Worm (Caenorhabditis elegans) whole organism, L3 larva: ENCODE results near the gene lips-6.

ENCODE experiments used
- aly-2 ChIP-seq: fragments of 150-350 bp; optimal IDR thresholded peaks from 2 replicates; lab custom pipeline; 2014; ENCODE audit warnings: missing biosample characterization, missing genetic modification characterization
- ama-1 ChIP-seq: fragments of 150-350 bp; optimal IDR thresholded peaks from 2 replicates; lab custom pipeline; 2018
- ceh-16 ChIP-seq: sonication (generic microtip); optimal IDR thresholded peaks from 2 replicates; lab custom pipeline; 2017; ENCODE audit warnings: missing biosample characterization, missing genetic modification characterization
- ceh-28 ChIP-seq: fragments of 150-350 bp; optimal IDR thresholded peaks from 2 replicates; lab custom pipeline; 2014; ENCODE audit warnings: missing biosample characterization, missing genetic modification reagents, missing genetic modification characterization
- ceh-82 ChIP-seq: fragments of 150-350 bp; optimal IDR thresholded peaks from 2 replicates; lab custom pipeline; 2014; ENCODE audit warnings: missing biosample characterization, missing genetic modification characterization
- daf-12 ChIP-seq: fragments of 150-350 bp; optimal IDR thresholded peaks from 2 replicates; lab custom pipeline; 2014; ENCODE audit warnings: missing biosample characterization, missing genetic modification reagents, missing genetic modification characterization
- egl-27 ChIP-seq: sonication (generic microtip); optimal IDR thresholded peaks from 4 replicates; lab custom pipeline; 2017; ENCODE audit warnings: missing biosample characterization, missing genetic modification reagents, missing genetic modification characterization
- egl-5 ChIP-seq: fragments of 150-350 bp; optimal IDR thresholded peaks from 2 replicates; lab custom pipeline; 2017; ENCODE audit warnings: missing biosample characterization, missing genetic modification reagents, missing genetic modification characterization, inconsistent platforms
- elt-1 ChIP-seq: fragments of 150-350 bp; optimal IDR thresholded peaks from 2 replicates; lab custom pipeline; 2014; ENCODE audit warnings: missing biosample characterization, missing genetic modification characterization
- elt-2 ChIP-seq: sonication (generic microtip); optimal IDR thresholded peaks from 2 replicates; lab custom pipeline; 2016; ENCODE audit warnings: missing genetic modification reagents, mild to moderate bottlenecking, missing genetic modification characterization, missing compliant biosample characterization
- elt-3 ChIP-seq, 3 experiments: fragments of 150-350 bp in 1 of 3; sonication (generic microtip) in 2 of 3; optimal IDR thresholded peaks; 2 replicates in 2 of 3; 4 replicates in 1 of 3; lab custom pipeline; 2014 to 2017; ENCODE audit warnings: missing biosample characterization in 3 of 3, missing genetic modification characterization in 3 of 3
- eor-1 ChIP-seq, 2 experiments: fragments of 150-350 bp; optimal IDR thresholded peaks; 2 replicates each; lab custom pipeline; 2014 to 2018; ENCODE audit warnings: missing biosample characterization in 2 of 2, missing genetic modification characterization in 2 of 2
- fkh-10 ChIP-seq: sonication (generic microtip); optimal IDR thresholded peaks from 2 replicates; lab custom pipeline; 2017; ENCODE audit warnings: missing biosample characterization, missing genetic modification reagents, missing genetic modification characterization
- fkh-2 ChIP-seq: fragments of 150-350 bp; optimal IDR thresholded peaks from 2 replicates; lab custom pipeline; 2014; ENCODE audit warnings: missing biosample characterization, missing genetic modification reagents, missing genetic modification characterization
- fos-1 ChIP-seq: fragments of 150-350 bp; optimal IDR thresholded peaks from 2 replicates; lab custom pipeline; 2014; ENCODE audit warnings: missing biosample characterization, missing genetic modification characterization
- hmg-11 ChIP-seq: sonication (generic microtip); optimal IDR thresholded peaks from 2 replicates; lab custom pipeline; 2016; ENCODE audit warnings: missing genetic modification characterization, missing compliant biosample characterization
- jun-1 ChIP-seq: fragments of 150-350 bp; optimal IDR thresholded peaks from 2 replicates; lab custom pipeline; 2014; ENCODE audit warnings: missing biosample characterization, missing genetic modification reagents, missing genetic modification characterization
- lin-15B ChIP-seq: fragments of 150-350 bp; optimal IDR thresholded peaks from 2 replicates; lab custom pipeline; 2014; ENCODE audit warnings: missing biosample characterization, missing genetic modification characterization
- lin-39 ChIP-seq: fragments of 150-350 bp; optimal IDR thresholded peaks from 2 replicates; lab custom pipeline; 2018; ENCODE audit warnings: missing biosample characterization, missing genetic modification reagents, missing genetic modification characterization
- lsy-12 ChIP-seq: sonication (generic microtip); optimal IDR thresholded peaks from 2 replicates; lab custom pipeline; 2016; ENCODE audit warnings: mild to moderate bottlenecking, missing genetic modification characterization, missing compliant biosample characterization
- mdl-1 ChIP-seq: fragments of 150-350 bp; optimal IDR thresholded peaks from 2 replicates; lab custom pipeline; 2014; ENCODE audit warnings: missing biosample characterization, missing genetic modification characterization
- mml-1 ChIP-seq: fragments of 150-350 bp; sonication (generic microtip); optimal IDR thresholded peaks from 3 replicates; lab custom pipeline; 2014; ENCODE audit warnings: missing biosample characterization, missing genetic modification characterization
- nfya-1 ChIP-seq: sonication (generic microtip); optimal IDR thresholded peaks from 2 replicates; lab custom pipeline; 2017; ENCODE audit warnings: missing genetic modification characterization, mild to moderate bottlenecking, missing compliant biosample characterization, antibody characterized with exemption, moderate library complexity; ENCODE audit not compliant: insufficient read depth
- nhr-11 ChIP-seq: fragments of 150-350 bp; optimal IDR thresholded peaks from 2 replicates; lab custom pipeline; 2014; ENCODE audit warnings: missing biosample characterization, missing genetic modification characterization
- nhr-23 ChIP-seq: fragments of 150-350 bp; optimal IDR thresholded peaks from 2 replicates; lab custom pipeline; 2014; ENCODE audit warnings: missing biosample characterization, missing genetic modification reagents, missing genetic modification characterization
- nhr-237 ChIP-seq: fragments of 150-350 bp; optimal IDR thresholded peaks from 2 replicates; lab custom pipeline; 2014; ENCODE audit warnings: missing biosample characterization, missing genetic modification characterization
- nhr-25 ChIP-seq: sonication (generic microtip); optimal IDR thresholded peaks from 2 replicates; lab custom pipeline; 2017; ENCODE audit warnings: missing biosample characterization, missing genetic modification characterization
- nhr-43 ChIP-seq: sonication (generic microtip); optimal IDR thresholded peaks from 2 replicates; lab custom pipeline; 2016; ENCODE audit warnings: mild to moderate bottlenecking, missing genetic modification characterization, missing compliant biosample characterization; ENCODE audit not compliant: poor library complexity, severe bottlenecking
- nhr-67 ChIP-seq: fragments of 150-350 bp; optimal IDR thresholded peaks from 2 replicates; lab custom pipeline; 2014; ENCODE audit warnings: missing biosample characterization, missing genetic modification characterization
- nhr-77 ChIP-seq: fragments of 150-350 bp; optimal IDR thresholded peaks from 2 replicates; lab custom pipeline; 2014; ENCODE audit warnings: missing biosample characterization, missing genetic modification characterization
- pha-4 ChIP-seq: fragments of 150-350 bp; optimal IDR thresholded peaks from 2 replicates; lab custom pipeline; 2014; ENCODE audit warnings: missing biosample characterization, missing genetic modification reagents, missing genetic modification characterization
- pqm-1 ChIP-seq: fragments of 150-350 bp; optimal IDR thresholded peaks from 2 replicates; lab custom pipeline; 2017; ENCODE audit warnings: missing biosample characterization, missing genetic modification characterization, inconsistent platforms
- sea-2 ChIP-seq: fragments of 150-350 bp; sonication (generic microtip); optimal IDR thresholded peaks from 4 replicates; lab custom pipeline; 2014; ENCODE audit warnings: missing biosample characterization, missing genetic modification reagents, missing genetic modification characterization
- skn-1 ChIP-seq: fragments of 150-350 bp; optimal IDR thresholded peaks from 2 replicates; lab custom pipeline; 2014; ENCODE audit warnings: missing biosample characterization, missing genetic modification characterization
- snpc-4 ChIP-seq: fragments of 150-350 bp; optimal IDR thresholded peaks from 2 replicates; lab custom pipeline; 2014; ENCODE audit warnings: missing biosample characterization, missing genetic modification characterization
- tbx-2 ChIP-seq: sonication (generic microtip); optimal IDR thresholded peaks from 2 replicates; lab custom pipeline; 2016; ENCODE audit warnings: mild to moderate bottlenecking, missing genetic modification characterization, missing compliant biosample characterization
- unc-39 ChIP-seq: sonication (generic microtip); optimal IDR thresholded peaks from 4 replicates; lab custom pipeline; 2017; ENCODE audit warnings: missing biosample characterization, missing genetic modification characterization
- unc-62 ChIP-seq: fragments of 150-350 bp; sonication (generic microtip); optimal IDR thresholded peaks from 4 replicates; lab custom pipeline; 2014; ENCODE audit warnings: missing biosample characterization, missing genetic modification reagents, missing genetic modification characterization
- ztf-4 ChIP-seq: fragments of 150-350 bp; optimal IDR thresholded peaks from 2 replicates; lab custom pipeline; 2014; ENCODE audit warnings: missing biosample characterization, missing genetic modification characterization

The lips-6 gene

DNA sequence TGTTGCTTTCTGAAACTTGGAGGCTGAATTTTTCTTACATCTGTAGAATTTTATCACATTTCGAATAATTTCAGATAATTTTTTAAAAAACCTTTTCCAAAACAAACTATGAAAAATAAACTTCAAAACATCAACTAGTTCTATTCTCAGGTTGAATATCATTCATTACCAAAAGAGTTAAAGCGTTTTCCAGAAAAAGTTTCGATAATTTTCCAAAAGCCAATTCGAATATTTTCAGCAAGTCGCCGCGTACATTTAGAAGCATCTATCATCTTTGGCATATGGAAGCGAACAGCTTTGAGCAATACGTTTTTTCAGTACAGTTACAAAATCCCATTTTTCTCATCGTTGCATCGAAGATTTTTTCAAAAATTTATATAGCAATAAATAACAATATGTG, 21.4 kb upstream of the lips-6 start (continued):
- TF ChIP-seq fkh-2 (tag; lab: Kevin White, UChicago) (no peak), pha-4 (tag; lab: Kevin White, UChicago) (peak; percentile 49), skn-1 (tag; lab: Kevin White, UChicago) (no peak), hmg-11 (tag; lab: Kevin White, UChicago) (no peak), ztf-4 (tag; lab: Kevin White, UChicago) (peak; percentile 13), aly-2 (tag; lab: Kevin White, UChicago) (no peak), eor-1 (tag; optimal IDR thresholded peaks at IDR 0.05; lab: Kevin White, UChicago) (no peak), mml-1 (tag; lab: Kevin White, UChicago) (no peak)

DNA sequence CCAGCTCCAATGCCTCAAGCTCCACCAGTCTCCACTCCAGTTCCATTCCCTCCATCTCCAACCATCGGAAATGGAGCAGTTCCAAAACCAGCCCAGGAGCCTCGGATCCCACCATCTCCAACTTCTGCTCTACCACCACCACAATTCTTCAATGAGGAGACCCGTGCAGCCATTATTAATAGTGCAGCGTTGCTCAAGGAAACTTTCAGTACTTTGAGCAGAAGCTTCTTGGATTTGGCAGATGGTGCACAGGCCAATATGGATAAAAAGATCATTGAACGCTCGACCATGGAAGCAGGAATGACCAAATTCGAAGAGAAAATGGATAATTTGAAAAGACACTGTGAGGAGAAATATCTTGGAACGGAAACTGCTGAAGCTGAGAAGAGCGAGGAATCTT, 19.9 kb upstream of the lips-6 start:
- TF ChIP-seq nhr-11: no peak
- no peak for TF ChIP-seq lin-15B (tag; lab: Kevin White, UChicago)
- TF ChIP-seq unc-39 (tag; lab: Kevin White, UChicago): no peak
- no peak for TF ChIP-seq nhr-23
- no peak for TF ChIP-seq ceh-16 (tag; lab: Kevin White, UChicago)
- no peak for TF ChIP-seq hmg-11 (tag; lab: Kevin White, UChicago)
- TF ChIP-seq, all 47 proteins: peak for 0

ce11 chrIV:12034776-12035175, 19.3 kb upstream of the lips-6 start:
- TF ChIP-seq daf-12 (tag; lab: Kevin White, UChicago) (no peak), nfya-1 (tag; lab: Kevin White, UChicago) (no peak), aly-2 (tag; lab: Kevin White, UChicago) (no peak), ama-1 (lab: Kevin White, UChicago) (peak; percentile 9), lsy-12 (no peak), ceh-16 (tag; lab: Kevin White, UChicago) (no peak), egl-27 (tag; lab: Kevin White, UChicago) (no peak), nhr-23 (no peak), nhr-25 (tag; lab: Kevin White, UChicago) (peak; percentile 29), sea-2 (GFP tag; lab: Kevin White, UChicago) (no peak)

ce11 chrIV:12033985-12034384, 18.5 kb upstream of the lips-6 start, which contains the start of gene sqst-1:
sqst-1 (plus strand) TSS chrIV:12034282.
- peak; percentile 84 for TF ChIP-seq ama-1 (lab: Kevin White, UChicago)
- TF ChIP-seq pha-4 (tag; lab: Kevin White, UChicago): peak; percentile 4
- no peak for TF ChIP-seq nhr-67

- TF ChIP-seq pha-4 (tag; lab: Kevin White, UChicago) (peak; percentile 92), nfya-1 (tag; lab: Kevin White, UChicago) (peak; percentile 89), tbx-2 (tag; lab: Kevin White, UChicago) (peak; percentile 61), nhr-237 (tag; lab: Kevin White, UChicago) (no peak), ama-1 (lab: Kevin White, UChicago) (peak; percentile 79), elt-3 (tag; optimal IDR thresholded peaks at IDR 0.05; lab: Kevin White, UChicago) (no peak), mdl-1 (tag; lab: Kevin White, UChicago) (peak; percentile 43), ceh-82 (peak; percentile 39), elt-1 (tag; lab: Kevin White, UChicago) (peak; percentile 55), skn-1 (tag; lab: Kevin White, UChicago) (peak; percentile 59), nhr-43 (peak; percentile 70), mml-1 (tag; lab: Kevin White, UChicago) (no peak), pqm-1 (tag; lab: Kevin White, UChicago) (peak; percentile 94), fos-1 (peak; percentile 79), egl-27 (tag; lab: Kevin White, UChicago) (peak; percentile 20), lsy-12 (peak; percentile 83), snpc-4 (tag; lab: Kevin White, UChicago) (peak; percentile 34), lin-39 (tag; lab: Kevin White, UChicago) (peak; percentile 29), lin-15B (tag; lab: Kevin White, UChicago) (peak; percentile 80), ztf-4 (tag; lab: Kevin White, UChicago) (no peak), hmg-11 (tag; lab: Kevin White, UChicago) (peak; percentile 89), egl-5 (peak; percentile 93), unc-62 (peak; percentile 65), fkh-10 (GFP tag; lab: Kevin White, UChicago) (no peak), elt-2 (peak; percentile 97), nhr-77 (tag; lab: Kevin White, UChicago) (no peak), jun-1 (tag; lab: Kevin White, UChicago) (peak; percentile 86), nhr-25 (tag; lab: Kevin White, UChicago) (peak; percentile 93), nhr-23 (peak; percentile 92), ceh-28 (peak; percentile 95)
Measured at ce11 chrIV:12032383-12032782, 16.9 kb upstream of the lips-6 start.
